Fruit fly (Drosophila melanogaster): ENCODE measurements around the gene CG5139.

dm6 chr2L:1203915-1204314 lies 4.8 kb upstream of the CG5139 start, which contains the start of gene CG14342:
- TF ChIP-seq pan (optimal IDR thresholded peaks at IDR 0.05) (no peak), fru (GFP tag; optimal IDR thresholded peaks at IDR 0.05) (no peak), h (GFP tag; optimal IDR thresholded peaks at IDR 0.05) (no peak), N (GFP tag; optimal IDR thresholded peaks at IDR 0.05) (no peak), CG32264 (GFP tag; optimal IDR thresholded peaks at IDR 0.05) (no peak), Hnf4 (GFP tag; optimal IDR thresholded peaks at IDR 0.05) (no peak), lola (GFP tag; optimal IDR thresholded peaks at IDR 0.05) (no peak), dmrt93B (GFP tag; optimal IDR thresholded peaks at IDR 0.05) (no peak), Hr78 (GFP tag; optimal IDR thresholded peaks at IDR 0.05) (no peak), HLH106 (tag; optimal IDR thresholded peaks at IDR 0.05) (no peak)

Measured in whole organism, wandering third instar larva.